Worm (Caenorhabditis elegans) whole organism, L3 larva: ENCODE data around the gene M04B2.6.

Experiments used
- ama-1 ChIP-seq: fragments of 150-350 bp; optimal IDR thresholded peaks from 2 replicates; lab custom pipeline; 2018
- egl-27 ChIP-seq: sonication (generic microtip); optimal IDR thresholded peaks from 4 replicates; lab custom pipeline; 2017; ENCODE audit warnings: missing biosample characterization, missing genetic modification reagents, missing genetic modification characterization
- mdl-1 ChIP-seq: fragments of 150-350 bp; optimal IDR thresholded peaks from 2 replicates; lab custom pipeline; 2014; ENCODE audit warnings: missing biosample characterization, missing genetic modification characterization
- nfya-1 ChIP-seq: sonication (generic microtip); optimal IDR thresholded peaks from 2 replicates; lab custom pipeline; 2017; ENCODE audit warnings: missing genetic modification characterization, mild to moderate bottlenecking, missing compliant biosample characterization, antibody characterized with exemption, moderate library complexity; ENCODE audit not compliant: insufficient read depth
- nhr-11 ChIP-seq: fragments of 150-350 bp; optimal IDR thresholded peaks from 2 replicates; lab custom pipeline; 2014; ENCODE audit warnings: missing biosample characterization, missing genetic modification characterization
- nhr-12 ChIP-seq: fragments of 150-350 bp; optimal IDR thresholded peaks from 2 replicates; lab custom pipeline; 2014; ENCODE audit warnings: missing biosample characterization, missing genetic modification characterization
- nhr-237 ChIP-seq: fragments of 150-350 bp; optimal IDR thresholded peaks from 2 replicates; lab custom pipeline; 2014; ENCODE audit warnings: missing biosample characterization, missing genetic modification characterization
- nhr-28 ChIP-seq: fragments of 150-350 bp; optimal IDR thresholded peaks from 2 replicates; lab custom pipeline; 2014; ENCODE audit warnings: missing biosample characterization, missing genetic modification characterization
- nhr-77 ChIP-seq: fragments of 150-350 bp; optimal IDR thresholded peaks from 2 replicates; lab custom pipeline; 2014; ENCODE audit warnings: missing biosample characterization, missing genetic modification characterization
- unc-62 ChIP-seq: fragments of 150-350 bp; sonication (generic microtip); optimal IDR thresholded peaks from 4 replicates; lab custom pipeline; 2014; ENCODE audit warnings: missing biosample characterization, missing genetic modification reagents, missing genetic modification characterization

DNA sequence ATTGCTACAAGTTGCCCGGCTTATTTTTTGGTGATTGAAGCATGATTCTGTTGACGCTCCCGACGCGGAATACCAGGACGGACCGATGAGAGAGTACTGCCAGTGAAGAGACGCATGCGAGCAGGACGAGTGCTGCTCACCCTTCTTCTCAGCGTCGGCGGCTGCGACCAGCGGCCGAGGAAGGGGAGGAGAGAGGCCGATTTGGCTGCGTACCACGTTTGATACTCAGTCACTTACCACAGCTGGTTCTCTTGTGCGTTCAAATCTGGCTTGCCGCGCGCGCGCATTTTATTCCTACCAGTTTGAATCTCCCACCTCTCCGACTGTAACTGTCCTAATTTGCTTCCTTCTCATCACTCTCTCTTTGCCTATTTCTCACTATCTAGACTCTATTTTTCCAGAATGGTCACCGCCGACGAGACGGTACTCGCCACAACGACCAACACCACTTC, 13.7 kb upstream of the M04B2.6 start, which contains the start of gene mep-1:
- TF ChIP-seq nhr-28 (no peak), nhr-12 (tag; lab: Kevin White, UChicago) (no peak), nhr-11 (tag; lab: Kevin White, UChicago) (peak; percentile 37), nfya-1 (tag; lab: Kevin White, UChicago) (peak; percentile 77), egl-27 (tag; lab: Kevin White, UChicago) (no peak), nhr-77 (tag; lab: Kevin White, UChicago) (no peak), nhr-237 (no peak), unc-62 (GFP tag; lab: Kevin White, UChicago) (no peak), ama-1 (lab: Kevin White, UChicago) (peak; percentile 69), mdl-1 (tag; lab: Kevin White, UChicago) (no peak)
